Worm (Caenorhabditis elegans): Measurements from ENCODE around the gene srbc-22.

srbc-22 gene

ce11 chrV:2156830-2157229 lies at the start of gene srbc-22:
srbc-22 (plus strand) TSS chrV:2157130.
- no peak for TF ChIP-seq unc-62 (GFP tag; optimal IDR thresholded peaks at IDR 0.05)

ce11 chrV:2109295-2109694 lies 47.6 kb upstream of the srbc-22 start, which contains the start of gene ckb-4:
ckb-4 (minus strand) TSS chrV:2109434.
- no peak for TF ChIP-seq unc-62 (GFP tag; optimal IDR thresholded peaks at IDR 0.05)

ce11 chrV:2110368-2110767 lies 46.6 kb upstream of the srbc-22 start, which contains the start of gene F22F7.3:
F22F7.3 (plus strand) TSS chrV:2110668.
- no peak for TF ChIP-seq unc-62 (GFP tag; optimal IDR thresholded peaks at IDR 0.05)

ce11 chrV:2118574-2118973 lies 38.4 kb upstream of the srbc-22 start, which contains the start of gene bgnt-1.2:
bgnt-1.2 (minus strand) TSS chrV:2118674.
- no peak for TF ChIP-seq unc-62 (GFP tag; optimal IDR thresholded peaks at IDR 0.05)

- no peak for TF ChIP-seq unc-62 (GFP tag; optimal IDR thresholded peaks at IDR 0.05)
Observed at ce11 chrV:2119529-2119928, 37.4 kb upstream of the srbc-22 start, which contains the start of gene F22F7.11. F22F7.11 (plus strand) TSS chrV:2119829.

ce11 chrV:2121910-2122362 lies 35.0 kb upstream of the srbc-22 start, which contains the start of gene F22F7.8:
F22F7.8 (minus strand) TSS chrV:2121960.
- TF ChIP-seq unc-62 (GFP tag; optimal IDR thresholded peaks at IDR 0.05): no peak

- TF ChIP-seq unc-62 (GFP tag; optimal IDR thresholded peaks at IDR 0.05): no peak
Observed at ce11 chrV:2122517-2122916, 34.4 kb upstream of the srbc-22 start, which contains the start of gene F22F7.2. F22F7.2 (plus strand) TSS chrV:2122782.

ce11 chrV:2123164-2123563 lies 33.8 kb upstream of the srbc-22 start:
- no peak for TF ChIP-seq unc-62 (GFP tag; optimal IDR thresholded peaks at IDR 0.05)

ce11 chrV:2126554-2126953 lies 30.4 kb upstream of the srbc-22 start:
- no peak for TF ChIP-seq unc-62 (GFP tag; optimal IDR thresholded peaks at IDR 0.05)

- no peak for TF ChIP-seq unc-62 (GFP tag; optimal IDR thresholded peaks at IDR 0.05)
Observed at ce11 chrV:2126996-2127585, 29.8 kb upstream of the srbc-22 start, which contains the start of gene ldp-1. ldp-1 (plus strand) TSS chrV:2127535.

ce11 chrV:2132675-2133074 lies 24.3 kb upstream of the srbc-22 start:
- no peak for TF ChIP-seq unc-62 (GFP tag; optimal IDR thresholded peaks at IDR 0.05)

- no peak for TF ChIP-seq unc-62 (GFP tag; optimal IDR thresholded peaks at IDR 0.05)
Observed at ce11 chrV:2133512-2133911, 23.4 kb upstream of the srbc-22 start.

ce11 chrV:2134340-2134739 lies 22.6 kb upstream of the srbc-22 start:
- TF ChIP-seq unc-62 (GFP tag; optimal IDR thresholded peaks at IDR 0.05): no peak

ce11 chrV:2135323-2135722 lies 21.6 kb upstream of the srbc-22 start:
- no peak for TF ChIP-seq unc-62 (GFP tag; optimal IDR thresholded peaks at IDR 0.05)

- no peak for TF ChIP-seq unc-62 (GFP tag; optimal IDR thresholded peaks at IDR 0.05)
Observed at ce11 chrV:2137010-2137409, 19.9 kb upstream of the srbc-22 start.

ce11 chrV:2138287-2138686 lies 18.6 kb upstream of the srbc-22 start:
- TF ChIP-seq unc-62 (GFP tag; optimal IDR thresholded peaks at IDR 0.05): no peak

ce11 chrV:2139918-2140317 lies 17.0 kb upstream of the srbc-22 start, which contains the start of gene F22F7.7:
F22F7.7 (minus strand) TSS chrV:2140042.
- no peak for TF ChIP-seq unc-62 (GFP tag; optimal IDR thresholded peaks at IDR 0.05)
